Worm (Caenorhabditis elegans) whole organism, young adult: ENCODE results near the gene ZK809.5.
"Not testable (repeated sequence)": the region's sequence is repeated elsewhere in the genome, so short reads cannot be mapped to it uniquely, and the experiment has no call there.

Source experiments
- ama-1 ChIP-seq, 3 experiments: fragments of 150-350 bp in 1 of 3; sonication (generic microtip) in 2 of 3; optimal IDR thresholded peaks; 2 replicates each; lab custom pipeline; 2014 to 2018; ENCODE audit warnings: missing biosample characterization in 2 of 3, missing genetic modification characterization in 2 of 3, missing genetic modification reagents in 2 of 3
- athp-1 ChIP-seq: sonication (generic microtip); optimal IDR thresholded peaks from 2 replicates; lab custom pipeline; 2017; ENCODE audit warnings: mild to moderate bottlenecking, missing genetic modification characterization, missing compliant biosample characterization
- ceh-79 ChIP-seq: sonication (generic microtip); optimal IDR thresholded peaks from 2 replicates; lab custom pipeline; 2017; ENCODE audit warnings: mild to moderate bottlenecking, missing genetic modification characterization, missing compliant biosample characterization
- snpc-4 ChIP-seq, 5 experiments: fragments of 150-350 bp in 1 of 5; sonication (generic microtip) in 4 of 5; optimal IDR thresholded peaks; 2 replicates each; lab custom pipeline; 2014 to 2018; ENCODE audit warnings: missing genetic modification characterization in 5 of 5, missing biosample characterization in 3 of 5, antibody characterized with exemption in 2 of 5, mild to moderate bottlenecking in 2 of 5, missing compliant biosample characterization in 2 of 5, missing genotype in 2 of 5, moderate library complexity in 2 of 5, missing genetic modification reagents in 1 of 5

DNA sequence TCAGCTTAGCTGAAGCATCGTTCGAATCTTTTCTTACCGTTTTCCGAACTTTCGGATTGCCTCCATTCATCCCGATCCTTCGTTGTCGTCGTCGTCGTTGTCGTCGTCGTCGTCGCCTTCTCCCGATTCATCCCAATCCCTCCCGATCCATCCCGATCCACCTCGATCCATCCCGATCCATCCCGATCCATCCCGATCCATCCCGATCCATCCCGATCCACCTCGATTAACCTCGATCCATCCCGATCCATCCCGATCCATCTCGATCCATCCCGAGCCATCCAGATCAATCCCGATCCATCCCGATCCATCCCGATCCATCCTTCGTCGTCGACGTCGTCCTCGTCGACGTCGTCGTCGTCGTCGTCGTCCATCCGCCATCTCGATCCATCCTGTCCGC is 40.0 kb upstream of the ZK809.5 start:
- not testable (repeated sequence) for TF ChIP-seq ama-1 (optimal IDR thresholded peaks at IDR 0.05; lab: Kevin White, UChicago); ama-1 (GFP tag; optimal IDR thresholded peaks at IDR 0.05; lab: Kevin White, UChicago); athp-1 (tag; lab: Kevin White, UChicago); snpc-4 (GFP tag; optimal IDR thresholded peaks at IDR 0.05; lab: Kevin White, UChicago); snpc-4 (tag; optimal IDR thresholded peaks at IDR 0.05; lab: Kevin White, UChicago); ceh-79 (tag; lab: Kevin White, UChicago)
